Worm (Caenorhabditis elegans) whole organism, young adult: ENCODE measurements around the gene gei-4.

Experiments used
- B0336.3 ChIP-seq: fragments of 200-800 bp; sonication (Bioruptor generic); IDR thresholded peaks from 2 replicates; pipeline ENCODE4 v1.3.6; 2022; ENCODE audit warnings: missing genetic modification characterization, missing compliant biosample characterization
- C06A6.2 ChIP-seq: fragments of 200-800 bp; sonication (Bioruptor generic); conservative IDR thresholded peaks from 2 replicates; pipeline ENCODE4 v1.3.6; 2022; ENCODE audit warnings: missing genetic modification characterization, missing compliant biosample characterization
- F10E7.11 ChIP-seq: sonication (generic microtip); optimal IDR thresholded peaks from 2 replicates; lab custom pipeline; 2017; ENCODE audit warnings: mild to moderate bottlenecking, missing genetic modification characterization, moderate library complexity, missing compliant biosample characterization
- F33H1.4 ChIP-seq: fragments of 200-800 bp; sonication (Bioruptor generic); IDR thresholded peaks from 2 replicates; pipeline ENCODE4 v1.3.6; 2022; ENCODE audit warnings: missing genetic modification reagents, missing genetic modification characterization, missing compliant biosample characterization
- F37B4.10 ChIP-seq: fragments of 200-800 bp; sonication (Bioruptor generic); IDR thresholded peaks from 2 replicates; pipeline ENCODE4 v1.3.6; 2022; ENCODE audit warnings: missing genetic modification characterization, missing compliant biosample characterization
- F52B5.7 ChIP-seq: sonication (generic microtip); optimal IDR thresholded peaks from 2 replicates; lab custom pipeline; 2016; ENCODE audit warnings: mild to moderate bottlenecking, missing genetic modification characterization, missing compliant biosample characterization
- K12H6.12 ChIP-seq: fragments of 200-800 bp; sonication (Bioruptor generic); optimal IDR thresholded peaks from 2 replicates; lab custom pipeline; 2018; ENCODE audit warnings: mild to moderate bottlenecking, missing genetic modification characterization, missing compliant biosample characterization
- Y53F4B.3 ChIP-seq: fragments of 200-800 bp; sonication (Bioruptor generic); IDR thresholded peaks from 2 replicates; pipeline ENCODE4 v1.3.6; 2022; ENCODE audit warnings: missing genetic modification reagents, missing genetic modification characterization, missing compliant biosample characterization
- Y53G8AR.9 ChIP-seq: fragments of 200-800 bp; sonication (Bioruptor generic); conservative IDR thresholded peaks from 2 replicates; pipeline ENCODE4 v1.3.6; 2022; ENCODE audit warnings: missing genetic modification reagents, missing genetic modification characterization, missing compliant biosample characterization
- Y56A3A.18 ChIP-seq: fragments of 200-800 bp; sonication (Bioruptor generic); IDR thresholded peaks from 2 replicates; pipeline ENCODE4 v1.3.6; 2022; ENCODE audit warnings: missing genetic modification reagents, missing genetic modification characterization, missing compliant biosample characterization
- Y67H2A.10 ChIP-seq: fragments of 200-800 bp; sonication (Bioruptor generic); conservative IDR thresholded peaks from 2 replicates; pipeline ENCODE4 v1.3.6; 2022; ENCODE audit warnings: missing genetic modification reagents, missing genetic modification characterization, missing compliant biosample characterization
- Y79H2A.3 ChIP-seq: fragments of 200-800 bp; sonication (Bioruptor generic); conservative IDR thresholded peaks from 2 replicates; pipeline ENCODE4 v1.3.6; 2022; ENCODE audit warnings: missing genetic modification reagents, missing genetic modification characterization, missing compliant biosample characterization
- ZK185.1 ChIP-seq: sonication (generic microtip); optimal IDR thresholded peaks from 2 replicates; lab custom pipeline; 2016; ENCODE audit warnings: mild to moderate bottlenecking, missing genetic modification characterization, missing compliant biosample characterization; ENCODE audit not compliant: poor library complexity, severe bottlenecking
- akir-1 ChIP-seq: fragments of 200-800 bp; sonication (Bioruptor generic); optimal IDR thresholded peaks from 2 replicates; lab custom pipeline; 2018; ENCODE audit warnings: mild to moderate bottlenecking, missing genetic modification characterization, moderate library complexity, missing compliant biosample characterization
- athp-1 ChIP-seq: sonication (generic microtip); optimal IDR thresholded peaks from 2 replicates; lab custom pipeline; 2017; ENCODE audit warnings: mild to moderate bottlenecking, missing genetic modification characterization, missing compliant biosample characterization
- attf-3 ChIP-seq: fragments of 200-800 bp; sonication (Bioruptor generic); conservative IDR thresholded peaks from 2 replicates; pipeline ENCODE4 v1.3.6; 2022; ENCODE audit warnings: missing genetic modification reagents, missing genetic modification characterization, missing compliant biosample characterization
- cebp-2 ChIP-seq: fragments of 200-800 bp; sonication (Bioruptor generic); IDR thresholded peaks from 2 replicates; pipeline ENCODE4 v1.3.6; 2022; ENCODE audit warnings: missing genetic modification characterization, missing compliant biosample characterization
- ceh-40 ChIP-seq: fragments of 200-800 bp; sonication (Bioruptor generic); IDR thresholded peaks from 2 replicates; pipeline ENCODE4 v1.3.6; 2022; ENCODE audit warnings: missing genetic modification characterization, missing compliant biosample characterization
- ceh-79 ChIP-seq: sonication (generic microtip); optimal IDR thresholded peaks from 2 replicates; lab custom pipeline; 2017; ENCODE audit warnings: mild to moderate bottlenecking, missing genetic modification characterization, missing compliant biosample characterization
- ceh-91 ChIP-seq: fragments of 200-800 bp; sonication (Bioruptor generic); IDR thresholded peaks from 2 replicates; pipeline ENCODE4 v1.3.6; 2022; ENCODE audit warnings: missing genetic modification reagents, missing genetic modification characterization, missing compliant biosample characterization
- dpl-1 ChIP-seq: fragments of 150-350 bp; optimal IDR thresholded peaks from 2 replicates; lab custom pipeline; 2014; ENCODE audit warnings: missing biosample characterization, missing genetic modification reagents, missing genetic modification characterization
- him-1 ChIP-seq: sonication (generic microtip); optimal IDR thresholded peaks from 2 replicates; lab custom pipeline; 2016; ENCODE audit warnings: missing genotype, missing genetic modification reagents, missing genetic modification characterization, missing compliant biosample characterization
- hlh-12 ChIP-seq: sonication (generic microtip); optimal IDR thresholded peaks from 2 replicates; lab custom pipeline; 2016; ENCODE audit warnings: missing genetic modification characterization, missing compliant biosample characterization
- hlh-26 ChIP-seq: fragments of 200-800 bp; sonication (Bioruptor generic); conservative IDR thresholded peaks from 2 replicates; pipeline ENCODE4 v1.3.6; 2022; ENCODE audit warnings: missing genetic modification reagents, missing genetic modification characterization, missing compliant biosample characterization
- hrde-1 ChIP-seq: sonication (generic microtip); optimal IDR thresholded peaks from 2 replicates; lab custom pipeline; 2016; ENCODE audit warnings: missing genetic modification characterization, mild to moderate bottlenecking, missing compliant biosample characterization, moderate library complexity, missing genotype, missing genetic modification reagents, borderline replicate concordance
- hsf-1 ChIP-seq: fragments of 200-800 bp; sonication (Bioruptor generic); IDR thresholded peaks from 2 replicates; pipeline ENCODE4 v1.3.6; 2022; ENCODE audit warnings: missing genetic modification reagents, missing genetic modification characterization, missing compliant biosample characterization
- let-526 ChIP-seq: fragments of 200-800 bp; sonication (Bioruptor generic); IDR thresholded peaks from 2 replicates; pipeline ENCODE4 v1.3.6; 2022; ENCODE audit warnings: missing genetic modification reagents, missing genetic modification characterization, missing compliant biosample characterization
- madf-3 ChIP-seq: fragments of 200-800 bp; sonication (Bioruptor generic); IDR thresholded peaks from 2 replicates; pipeline ENCODE4 v1.3.6; 2022; ENCODE audit warnings: missing genetic modification reagents, missing genetic modification characterization, missing compliant biosample characterization
- madf-6 ChIP-seq: fragments of 200-800 bp; sonication (Bioruptor generic); IDR thresholded peaks from 2 replicates; pipeline ENCODE4 v1.3.6; 2022; ENCODE audit warnings: missing genetic modification reagents, missing genetic modification characterization, missing compliant biosample characterization
- madf-8 ChIP-seq: fragments of 200-800 bp; sonication (Bioruptor generic); conservative IDR thresholded peaks from 2 replicates; pipeline ENCODE4 v1.3.6; 2022; ENCODE audit warnings: missing genetic modification reagents, missing genetic modification characterization, missing compliant biosample characterization
- mcd-1 ChIP-seq: fragments of 200-800 bp; sonication (Bioruptor generic); IDR thresholded peaks from 2 replicates; pipeline ENCODE4 v1.3.6; 2022; ENCODE audit warnings: missing genetic modification reagents, missing genetic modification characterization, missing compliant biosample characterization
- nfya-2 ChIP-seq: fragments of 200-800 bp; sonication (Bioruptor generic); IDR thresholded peaks from 2 replicates; pipeline ENCODE4 v1.3.6; 2022; ENCODE audit warnings: missing genetic modification reagents, missing genetic modification characterization, missing compliant biosample characterization
- nhr-120 ChIP-seq: fragments of 200-800 bp; sonication (Bioruptor generic); IDR thresholded peaks from 2 replicates; pipeline ENCODE4 v1.3.6; 2022; ENCODE audit warnings: missing genetic modification characterization, missing compliant biosample characterization
- nhr-179 ChIP-seq: sonication (generic microtip); optimal IDR thresholded peaks from 2 replicates; lab custom pipeline; 2016; ENCODE audit warnings: mild to moderate bottlenecking, missing genetic modification characterization, missing compliant biosample characterization
- pbrm-1 ChIP-seq: fragments of 200-800 bp; sonication (Bioruptor generic); IDR thresholded peaks from 2 replicates; pipeline ENCODE4 v1.3.6; 2022; ENCODE audit warnings: missing genetic modification reagents, missing genetic modification characterization, missing compliant biosample characterization
- repo-1 ChIP-seq: sonication (generic microtip); optimal IDR thresholded peaks from 2 replicates; lab custom pipeline; 2017; ENCODE audit warnings: mild to moderate bottlenecking, missing genetic modification characterization, missing compliant biosample characterization
- snpc-1.1 ChIP-seq: sonication (generic microtip); optimal IDR thresholded peaks from 2 replicates; lab custom pipeline; 2017; ENCODE audit warnings: missing genetic modification characterization, mild to moderate bottlenecking, missing compliant biosample characterization, antibody characterized with exemption, moderate library complexity, missing genotype, missing genetic modification reagents; ENCODE audit not compliant: insufficient read depth
- snpc-4 ChIP-seq, 5 experiments: fragments of 150-350 bp in 1 of 5; sonication (generic microtip) in 4 of 5; optimal IDR thresholded peaks; 2 replicates each; lab custom pipeline; 2014 to 2018; ENCODE audit warnings: missing genetic modification characterization in 5 of 5, missing biosample characterization in 3 of 5, antibody characterized with exemption in 2 of 5, mild to moderate bottlenecking in 2 of 5, missing compliant biosample characterization in 2 of 5, missing genotype in 2 of 5, moderate library complexity in 2 of 5, missing genetic modification reagents in 1 of 5
- somi-1 ChIP-seq: fragments of 200-800 bp; sonication (Bioruptor generic); optimal IDR thresholded peaks from 2 replicates; lab custom pipeline; 2018; ENCODE audit warnings: mild to moderate bottlenecking, missing genetic modification characterization, missing compliant biosample characterization
- tbp1 ChIP-seq: fragments of 200-800 bp; sonication (Bioruptor generic); optimal IDR thresholded peaks from 2 replicates; lab custom pipeline; 2018; ENCODE audit warnings: mild to moderate bottlenecking, missing genetic modification characterization, missing compliant biosample characterization
- tbx-9 ChIP-seq: sonication (generic microtip); optimal IDR thresholded peaks from 2 replicates; lab custom pipeline; 2016; ENCODE audit warnings: borderline replicate concordance, missing genetic modification characterization, inconsistent platforms, missing compliant biosample characterization
- tlf-1 ChIP-seq: fragments of 200-800 bp; sonication (Bioruptor generic); optimal IDR thresholded peaks from 2 replicates; lab custom pipeline; 2018; ENCODE audit warnings: mild to moderate bottlenecking, missing genetic modification characterization, missing compliant biosample characterization
- unc-62 ChIP-seq: fragments of 150-350 bp; optimal IDR thresholded peaks from 2 replicates; lab custom pipeline; 2014; ENCODE audit warnings: missing biosample characterization, missing genetic modification reagents, missing genetic modification characterization
- zfh-2 ChIP-seq: fragments of 200-800 bp; sonication (Bioruptor generic); conservative IDR thresholded peaks from 2 replicates; pipeline ENCODE4 v1.3.6; 2022; ENCODE audit warnings: missing genetic modification reagents, missing genetic modification characterization, missing compliant biosample characterization
- zim-3 ChIP-seq: sonication (generic microtip); optimal IDR thresholded peaks from 2 replicates; lab custom pipeline; 2017; ENCODE audit warnings: mild to moderate bottlenecking, missing genetic modification characterization, moderate library complexity, missing compliant biosample characterization
- ztf-22 ChIP-seq: fragments of 200-800 bp; sonication (Bioruptor generic); optimal IDR thresholded peaks from 2 replicates; lab custom pipeline; 2018; ENCODE audit warnings: mild to moderate bottlenecking, missing genetic modification characterization, moderate library complexity, missing compliant biosample characterization
- ztf-28 ChIP-seq: fragments of 200-800 bp; sonication (Bioruptor generic); IDR thresholded peaks from 2 replicates; pipeline ENCODE4 v1.3.6; 2022; ENCODE audit warnings: missing genetic modification reagents, missing genetic modification characterization, missing compliant biosample characterization

The gei-4 gene

ce11 chrIII:349511-350165, 5.0 kb downstream of the gei-4 start (continued):
- TF ChIP-seq Y67H2A.10 (GFP tag; lab: Robert Waterston, UW) (no peak), F33H1.4 (GFP tag; lab: Robert Waterston, UW) (peak; percentile 15; the same call in 1 of the 2 replicates), Y79H2A.3 (GFP tag; lab: Robert Waterston, UW) (no peak), ceh-40 (GFP tag; lab: Robert Waterston, UW) (no peak), K12H6.12 (tag; lab: Kevin White, UChicago) (peak; percentile 97), madf-8 (no peak), Y56A3A.18 (GFP tag; lab: Robert Waterston, UW) (peak; percentile 53; the same call in 1 of the 2 replicates), F10E7.11 (tag; lab: Kevin White, UChicago) (no peak), him-1 (no peak), Y53F4B.3 (GFP tag; lab: Robert Waterston, UW) (no peak), B0336.3 (GFP tag; lab: Robert Waterston, UW) (peak; percentile 98), tbx-9 (tag; lab: Kevin White, UChicago) (no peak), ceh-91 (no peak), madf-6 (GFP tag; lab: Robert Waterston, UW) (no peak), nhr-179 (no peak), ceh-79 (tag; lab: Kevin White, UChicago) (peak; percentile 78), C06A6.2 (GFP tag; lab: Robert Waterston, UW) (peak; percentile 88), hrde-1 (tag; lab: Kevin White, UChicago) (no peak), mcd-1 (GFP tag; lab: Robert Waterston, UW) (peak; percentile 88), dpl-1 (GFP tag; lab: Kevin White, UChicago) (no peak), F52B5.7 (tag; lab: Kevin White, UChicago) (peak; percentile 77), pbrm-1 (peak; percentile 84), hlh-12 (tag; lab: Kevin White, UChicago) (no peak), F37B4.10 (0 out of 2 replicates have a peak, but pooled peaks have one; percentile 87), let-526 (GFP tag; lab: Robert Waterston, UW) (peak; percentile 48; the same call in 1 of the 2 replicates), ztf-22 (peak; percentile 89), attf-3 (GFP tag; lab: Robert Waterston, UW) (0 out of 2 replicates have a peak, but pooled peaks have one; percentile 25), Y53G8AR.9 (GFP tag; lab: Robert Waterston, UW) (peak; percentile 89; the same call in 1 of the 2 replicates), akir-1 (peak; percentile 93), snpc-4 (GFP tag; optimal IDR thresholded peaks at IDR 0.05; lab: Kevin White, UChicago) (no peak), snpc-4 (tag; optimal IDR thresholded peaks at IDR 0.05; lab: Kevin White, UChicago) (peak; percentile 13 to 81 (median 61)), snpc-1.1 (peak; percentile 20), ztf-28 (GFP tag; lab: Robert Waterston, UW) (no peak), hsf-1 (GFP tag; lab: Robert Waterston, UW) (no peak), tbp1 (peak; percentile 68), zfh-2 (peak; percentile 100), cebp-2 (0 out of 2 replicates have a peak, but pooled peaks have one; percentile 53), repo-1 (tag; lab: Kevin White, UChicago) (peak; percentile 81), somi-1 (GFP tag; lab: Kevin White, UChicago) (peak; percentile 84), athp-1 (tag; lab: Kevin White, UChicago) (peak; percentile 84), hlh-26 (GFP tag; lab: Robert Waterston, UW) (no peak), ZK185.1 (tag; lab: Kevin White, UChicago) (peak; percentile 86), zim-3 (tag; lab: Kevin White, UChicago) (peak; percentile 9), nfya-2 (GFP tag; lab: Robert Waterston, UW) (no peak), nhr-120 (GFP tag; lab: Robert Waterston, UW) (no peak), tlf-1 (GFP tag; lab: Kevin White, UChicago) (peak; percentile 87), unc-62 (GFP tag; lab: Kevin White, UChicago) (no peak), madf-3 (GFP tag; lab: Robert Waterston, UW) (peak; percentile 84)
